Fruit fly (Drosophila melanogaster) whole organism, adult: Measurements from ENCODE around the gene cDIP.

Experiments
- CG11617 ChIP-seq: fragments of 200-800 bp; sonication (Bioruptor generic); optimal IDR thresholded peaks from 2 replicates; lab custom pipeline; 2017; ENCODE audit warnings: mild to moderate bottlenecking, missing biosample characterization, missing genetic modification reagents, missing genetic modification characterization
- CG12768 ChIP-seq: fragments of 200-800 bp; sonication (Bioruptor generic); optimal IDR thresholded peaks from 2 replicates; lab custom pipeline; 2017; ENCODE audit warnings: missing biosample characterization, missing genetic modification characterization, mild to moderate bottlenecking, moderate library complexity, missing genetic modification reagents
- CG14711 ChIP-seq: fragments of 200-800 bp; sonication (Bioruptor generic); optimal IDR thresholded peaks from 2 replicates; lab custom pipeline; 2018; ENCODE audit warnings: missing biosample characterization, mild to moderate bottlenecking, missing genetic modification characterization, moderate library complexity
- CG1620 ChIP-seq: fragments of 200-800 bp; sonication (Bioruptor generic); optimal IDR thresholded peaks from 2 replicates; lab custom pipeline; 2016; ENCODE audit warnings: missing biosample characterization, missing genetic modification characterization
- CG33017 ChIP-seq: fragments of 200-800 bp; sonication (Bioruptor generic); optimal IDR thresholded peaks from 2 replicates; lab custom pipeline; 2018; ENCODE audit warnings: missing biosample characterization, mild to moderate bottlenecking, missing genetic modification characterization, moderate library complexity
- CG5204 ChIP-seq: fragments of 200-800 bp; sonication (Bioruptor generic); optimal IDR thresholded peaks from 2 replicates; lab custom pipeline; 2016; ENCODE audit warnings: missing biosample characterization, missing genetic modification characterization
- CG7045 ChIP-seq: fragments of 200-800 bp; sonication (Bioruptor generic); optimal IDR thresholded peaks from 2 replicates; lab custom pipeline; 2017; ENCODE audit warnings: missing biosample characterization, mild to moderate bottlenecking, missing genetic modification characterization
- CG7101 ChIP-seq: fragments of 200-800 bp; sonication (Bioruptor generic); optimal IDR thresholded peaks from 2 replicates; lab custom pipeline; 2018; ENCODE audit warnings: missing biosample characterization, mild to moderate bottlenecking, missing genetic modification characterization, moderate library complexity
- Clk ChIP-seq: fragments of 200-800 bp; sonication (Bioruptor generic); optimal IDR thresholded peaks from 2 replicates; lab custom pipeline; 2017; ENCODE audit warnings: missing biosample characterization, missing genetic modification characterization
- Crg-1 ChIP-seq: fragments of 200-800 bp; sonication (Bioruptor generic); optimal IDR thresholded peaks from 2 replicates; lab custom pipeline; 2016; ENCODE audit warnings: missing biosample characterization, missing genetic modification characterization
- Hr96 ChIP-seq: fragments of 200-800 bp; sonication (Bioruptor generic); optimal IDR thresholded peaks from 2 replicates; lab custom pipeline; 2016; ENCODE audit warnings: missing biosample characterization, missing genetic modification characterization
- Mnt ChIP-seq: fragments of 200-800 bp; sonication (Bioruptor generic); optimal IDR thresholded peaks from 2 replicates; lab custom pipeline; 2016; ENCODE audit warnings: missing biosample characterization, mild to moderate bottlenecking, missing genetic modification characterization
- bab1 ChIP-seq: fragments of 200-800 bp; sonication (Bioruptor generic); optimal IDR thresholded peaks from 3 replicates; lab custom pipeline; 2019; ENCODE audit warnings: missing biosample characterization, mild to moderate bottlenecking, missing genetic modification characterization, moderate library complexity
- cic ChIP-seq: fragments of 200-800 bp; sonication (Bioruptor generic); optimal IDR thresholded peaks from 2 replicates; lab custom pipeline; 2017; ENCODE audit warnings: missing biosample characterization, mild to moderate bottlenecking, missing genetic modification characterization, moderate library complexity
- cnc ChIP-seq, 2 experiments: fragments of >200 bp; optimal IDR thresholded peaks; 2 replicates each; lab custom pipeline; 2017
- kay ChIP-seq: fragments of 200-800 bp; sonication (Bioruptor generic); peaks from one replicate; lab custom pipeline; 2016; ENCODE audit warnings: missing biosample characterization, missing genetic modification characterization, borderline replicate concordance
- ovo ChIP-seq: fragments of 200-800 bp; sonication (Bioruptor generic); optimal IDR thresholded peaks from 2 replicates; lab custom pipeline; 2016; ENCODE audit warnings: missing biosample characterization, missing genetic modification characterization
- pad ChIP-seq: fragments of 200-800 bp; sonication (Bioruptor generic); optimal IDR thresholded peaks from 3 replicates; lab custom pipeline; 2017; ENCODE audit warnings: missing biosample characterization, missing genetic modification characterization, mild to moderate bottlenecking, moderate library complexity, missing genetic modification reagents
- tj ChIP-seq: fragments of 200-800 bp; sonication (Bioruptor generic); optimal IDR thresholded peaks from 3 replicates; lab custom pipeline; 2017; ENCODE audit warnings: missing biosample characterization, mild to moderate bottlenecking, missing genetic modification characterization, moderate library complexity
- toe ChIP-seq: fragments of 200-800 bp; sonication (Bioruptor generic); optimal IDR thresholded peaks from 2 replicates; lab custom pipeline; 2016; ENCODE audit warnings: missing biosample characterization, missing genetic modification characterization

Gene cDIP

DNA sequence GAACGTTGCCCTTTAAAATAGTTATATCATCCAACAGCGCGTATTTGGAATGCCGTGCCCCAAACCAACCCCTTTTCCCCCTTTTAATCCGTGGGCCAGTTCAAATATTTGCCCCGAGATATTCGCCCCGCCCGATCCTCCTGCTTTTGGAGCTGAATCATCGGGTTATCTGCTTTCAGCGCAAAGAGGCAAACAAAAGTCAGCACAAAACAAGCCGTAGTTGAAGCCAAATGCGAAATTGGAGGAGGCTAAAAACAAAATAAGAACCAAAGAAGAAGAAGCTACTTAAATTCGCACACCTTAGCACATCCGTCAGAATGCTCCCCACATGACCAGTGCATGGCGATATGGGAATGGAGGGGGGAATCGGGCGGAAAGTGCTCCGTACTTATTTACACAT is 36.7 kb upstream of the cDIP start:
- peak; percentile 100 for TF ChIP-seq tj
- no peak for TF ChIP-seq toe (GFP tag; lab: Kevin White, UChicago)
- peak; percentile 24 for TF ChIP-seq kay

DNA sequence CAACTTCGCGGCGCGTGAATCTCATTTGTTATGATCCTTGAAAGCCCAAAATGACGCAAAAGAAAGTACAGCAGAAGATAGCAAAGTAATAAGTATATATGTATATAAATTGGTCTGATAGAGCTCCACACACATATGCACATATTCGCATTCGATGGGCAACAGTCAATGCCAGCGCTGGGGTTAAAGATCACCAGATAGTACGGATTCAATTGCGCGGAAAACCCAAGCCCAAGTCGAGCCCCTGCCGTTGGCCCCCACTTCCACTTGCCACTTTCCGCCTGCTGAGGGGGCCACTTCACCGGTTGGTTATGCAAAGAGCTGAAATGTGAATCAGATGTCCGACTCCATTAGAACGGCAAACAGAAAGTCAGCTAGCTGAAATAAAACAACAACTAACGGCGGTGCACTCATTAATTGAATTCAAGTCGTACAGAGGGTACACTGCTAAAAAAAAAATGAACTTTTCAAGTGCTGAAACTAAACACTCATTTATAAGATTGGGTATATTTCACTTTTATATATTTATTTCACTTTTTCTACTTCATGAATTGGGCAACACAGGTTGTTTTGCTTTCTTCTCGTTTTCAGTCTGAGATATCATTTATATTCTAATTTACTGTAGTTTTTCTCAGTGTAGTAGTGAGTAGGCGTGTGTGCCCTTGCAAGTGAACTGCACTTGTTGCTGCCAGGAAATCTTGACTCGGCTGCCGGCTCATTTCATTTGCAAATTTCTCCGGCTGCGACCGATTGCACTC is 34.5 kb upstream of the cDIP start:
- TF ChIP-seq CG7101 (tag; lab: Kevin White, UChicago) (peak; percentile 77), cnc (optimal IDR thresholded peaks at IDR 0.05; lab: Kevin White, UChicago) (no peak), tj (peak; percentile 58), Crg-1 (GFP tag; lab: Kevin White, UChicago) (peak; percentile 62), Clk (GFP tag; lab: Kevin White, UChicago) (peak; percentile 76), ovo (peak; percentile 61), CG33017 (tag; lab: Kevin White, UChicago) (peak; percentile 90), kay (peak; percentile 84), toe (GFP tag; lab: Kevin White, UChicago) (peak; percentile 73), Hr96 (GFP tag; lab: Kevin White, UChicago) (peak; percentile 54), CG5204 (GFP tag; lab: Kevin White, UChicago) (peak; percentile 89), CG7045 (GFP tag; lab: Kevin White, UChicago) (peak; percentile 80), CG1620 (GFP tag; lab: Kevin White, UChicago) (peak; percentile 59), CG14711 (tag; lab: Kevin White, UChicago) (peak; percentile 56), CG12768 (GFP tag; lab: Kevin White, UChicago) (peak; percentile 82), bab1 (GFP tag; lab: Kevin White, UChicago) (peak; percentile 44), pad (GFP tag; lab: Kevin White, UChicago) (peak; percentile 40), CG11617 (peak; percentile 86), Mnt (GFP tag; lab: Kevin White, UChicago) (peak; percentile 45), cic (GFP tag; lab: Kevin White, UChicago) (peak; percentile 54)

DNA sequence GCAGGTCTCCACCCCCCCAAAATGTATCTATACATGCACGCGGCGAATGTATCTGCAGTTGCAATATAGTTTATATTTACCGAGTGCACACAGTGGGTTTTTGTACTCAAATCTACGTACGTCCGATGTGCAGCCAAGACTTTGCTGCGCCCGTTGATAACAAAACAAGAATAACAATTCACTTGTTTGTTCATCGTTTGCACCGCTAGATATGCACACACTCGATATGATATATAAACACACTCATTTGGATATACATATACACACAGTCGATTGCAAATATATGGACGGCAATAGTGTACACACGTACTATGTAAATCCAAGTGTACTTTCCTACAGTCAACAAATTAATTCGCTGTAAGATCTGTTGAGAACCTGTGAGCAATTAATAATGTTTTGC is 32.9 kb upstream of the cDIP start:
- TF ChIP-seq CG14711 (tag; lab: Kevin White, UChicago) (peak; percentile 51), Crg-1 (GFP tag; lab: Kevin White, UChicago) (peak; percentile 66), Clk (GFP tag; lab: Kevin White, UChicago) (peak; percentile 53), ovo (peak; percentile 88), cic (GFP tag; lab: Kevin White, UChicago) (peak; percentile 94), toe (GFP tag; lab: Kevin White, UChicago) (peak; percentile 64), CG11617 (peak; percentile 61), CG12768 (GFP tag; lab: Kevin White, UChicago) (peak; percentile 90), pad (GFP tag; lab: Kevin White, UChicago) (peak; percentile 69), CG7045 (GFP tag; lab: Kevin White, UChicago) (peak; percentile 88), CG33017 (tag; lab: Kevin White, UChicago) (peak; percentile 55), kay (peak; percentile 89), CG5204 (GFP tag; lab: Kevin White, UChicago) (no peak), Mnt (GFP tag; lab: Kevin White, UChicago) (peak; percentile 48), bab1 (GFP tag; lab: Kevin White, UChicago) (no peak), cnc (optimal IDR thresholded peaks at IDR 0.05; lab: Kevin White, UChicago) (no peak), CG7101 (tag; lab: Kevin White, UChicago) (peak; percentile 71), tj (peak; percentile 24), Hr96 (GFP tag; lab: Kevin White, UChicago) (peak; percentile 68), CG1620 (GFP tag; lab: Kevin White, UChicago) (peak; percentile 3)

DNA sequence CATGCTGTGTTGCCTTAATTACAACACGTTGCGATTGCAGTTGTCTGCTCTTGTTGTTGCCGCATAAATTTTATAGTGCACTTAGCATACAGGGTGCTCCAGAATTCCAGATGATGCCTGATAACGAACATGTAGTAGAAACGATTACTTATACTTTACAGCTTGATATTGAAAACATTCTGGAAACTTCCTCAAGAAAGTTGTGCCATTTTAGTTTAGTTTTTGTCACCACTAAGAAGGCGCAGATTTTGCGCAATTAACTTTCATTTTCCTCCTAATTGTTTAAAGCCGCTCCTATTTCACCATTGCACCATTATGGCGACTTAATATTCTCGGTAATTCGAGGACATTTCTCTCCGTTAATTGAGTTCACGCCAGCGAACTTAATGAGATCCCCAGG is 31.4 kb upstream of the cDIP start:
- no peak for TF ChIP-seq CG12768 (GFP tag; lab: Kevin White, UChicago)
- no peak for TF ChIP-seq pad (GFP tag; lab: Kevin White, UChicago)
- no peak for TF ChIP-seq Hr96 (GFP tag; lab: Kevin White, UChicago)
- no peak for TF ChIP-seq CG11617
- no peak for TF ChIP-seq cic (GFP tag; lab: Kevin White, UChicago)
- TF ChIP-seq ovo = no peak
- TF ChIP-seq bab1 (GFP tag; lab: Kevin White, UChicago) = no peak
- no peak for TF ChIP-seq CG5204 (GFP tag; lab: Kevin White, UChicago)
- TF ChIP-seq Crg-1 (GFP tag; lab: Kevin White, UChicago) = no peak
- no peak for TF ChIP-seq CG7101 (tag; lab: Kevin White, UChicago)
- TF ChIP-seq Clk (GFP tag; lab: Kevin White, UChicago) = no peak
- no peak for TF ChIP-seq tj
- no peak for TF ChIP-seq CG33017 (tag; lab: Kevin White, UChicago)
- no peak for TF ChIP-seq CG1620 (GFP tag; lab: Kevin White, UChicago)

DNA sequence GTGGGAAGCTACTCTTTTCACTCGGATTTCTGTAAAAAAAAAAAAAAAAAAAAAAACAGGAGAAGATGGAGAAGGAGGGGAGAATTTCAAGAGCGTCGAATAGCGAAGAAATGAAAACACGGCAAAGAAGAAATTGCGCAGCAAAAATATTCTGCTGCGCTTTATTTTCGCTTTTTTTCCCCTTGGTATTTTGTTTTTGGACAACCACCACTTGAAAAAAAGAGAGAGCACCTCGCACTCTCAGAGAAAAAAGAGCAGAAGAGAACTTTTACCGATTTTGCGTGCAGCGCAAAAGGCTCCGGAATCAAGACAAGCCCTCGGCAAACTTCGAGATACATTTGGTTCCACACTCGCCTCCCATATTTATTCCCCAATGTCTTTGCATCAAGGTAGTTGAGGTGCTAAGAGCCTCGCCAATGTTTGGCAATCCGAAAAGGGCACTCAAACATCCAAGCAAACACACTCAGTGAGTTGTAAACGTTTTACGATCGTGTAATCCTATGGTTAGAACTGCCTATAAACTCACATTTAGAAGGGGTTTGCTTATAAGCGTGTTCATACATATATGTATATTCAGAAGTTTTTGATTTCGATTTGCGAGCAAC is 30.0 kb upstream of the cDIP start:
- TF ChIP-seq kay (peak; percentile 77), tj (peak; percentile 83), Mnt (GFP tag; lab: Kevin White, UChicago) (no peak), CG7045 (GFP tag; lab: Kevin White, UChicago) (no peak), cic (GFP tag; lab: Kevin White, UChicago) (peak; percentile 46), CG5204 (GFP tag; lab: Kevin White, UChicago) (no peak), Crg-1 (GFP tag; lab: Kevin White, UChicago) (no peak), CG14711 (tag; lab: Kevin White, UChicago) (no peak), pad (GFP tag; lab: Kevin White, UChicago) (peak; percentile 77)
